Worm (Caenorhabditis elegans): Measurements from ENCODE around the gene chs-2.

The chs-2 gene

ce11 chrII:216598-216997, 19.8 kb downstream of the chs-2 start, which contains the start of gene F48A11.4 (continued):
- TF ChIP-seq sox-4 (tag; optimal IDR thresholded peaks at IDR 0.05) (peak; percentile 89), C04F5.9 (tag; optimal IDR thresholded peaks at IDR 0.05) (peak; percentile 88), rnt-1 (tag; optimal IDR thresholded peaks at IDR 0.05) (peak; percentile 98), egl-13 (tag; optimal IDR thresholded peaks at IDR 0.05) (peak; percentile 90), isw-1 (GFP tag; IDR thresholded peaks at IDR 0.05) (peak; percentile 92), pqm-1 (tag; optimal IDR thresholded peaks at IDR 0.05) (no peak), swsn-7 (tag; optimal IDR thresholded peaks at IDR 0.05) (peak; percentile 95), ztf-4 (tag; optimal IDR thresholded peaks at IDR 0.05) (peak; percentile 89), xbp-1 (tag; optimal IDR thresholded peaks at IDR 0.05) (peak; percentile 93), nhr-11 (tag; optimal IDR thresholded peaks at IDR 0.05) (peak; percentile 91), mdl-1 (tag; optimal IDR thresholded peaks at IDR 0.05) (peak in 1 of 2 experiments; percentile 85), hpl-2 (GFP tag; optimal IDR thresholded peaks at IDR 0.05) (peak; percentile 82), zip-4 (GFP tag; optimal IDR thresholded peaks at IDR 0.05) (peak; percentile 90), irx-1 (tag; optimal IDR thresholded peaks at IDR 0.05) (peak; percentile 91), mab-9 (GFP tag; IDR thresholded peaks at IDR 0.05) (peak; percentile 87), nhr-76 (tag; optimal IDR thresholded peaks at IDR 0.05) (no peak), pag-3 (tag; optimal IDR thresholded peaks at IDR 0.05; ENCODE audit: borderline replicate concordance, insufficient read depth) (no peak), Y116A8C.19 (tag; optimal IDR thresholded peaks at IDR 0.05; ENCODE audit: borderline replicate concordance) (no peak), unc-62 (GFP tag; optimal IDR thresholded peaks at IDR 0.05) (peak; percentile 7), tlp-1 (tag; optimal IDR thresholded peaks at IDR 0.05) (no peak), dsc-1 (tag; optimal IDR thresholded peaks at IDR 0.05) (peak; percentile 96), nhr-28 (tag; optimal IDR thresholded peaks at IDR 0.05) (no peak), blmp-1 (tag; optimal IDR thresholded peaks at IDR 0.05) (peak; percentile 81), snpc-4 (tag; optimal IDR thresholded peaks at IDR 0.05) (peak; percentile 67), egl-27 (tag; optimal IDR thresholded peaks at IDR 0.05) (no peak), nhr-237 (tag; optimal IDR thresholded peaks at IDR 0.05) (peak; percentile 82), snu-23 (GFP tag; optimal IDR thresholded peaks at IDR 0.05) (peak; percentile 98), lir-3 (tag; optimal IDR thresholded peaks at IDR 0.05; ENCODE audit: poor library complexity) (peak; percentile 85), unc-130 (tag; optimal IDR thresholded peaks at IDR 0.05) (peak; percentile 97), nhr-84 (tag; optimal IDR thresholded peaks at IDR 0.05) (no peak), unc-98 (GFP tag; IDR thresholded peaks at IDR 0.05) (peak; percentile 78), lin-35 (GFP tag; optimal IDR thresholded peaks at IDR 0.05) (peak; percentile 100), lsy-2 (tag; optimal IDR thresholded peaks at IDR 0.05) (peak; percentile 93 to 94), elt-3 (tag; optimal IDR thresholded peaks at IDR 0.05) (peak in 4 of 6 experiments; percentile 69 to 93 (median 84)), nhr-71 (tag; optimal IDR thresholded peaks at IDR 0.05) (peak; percentile 97), sptf-1 (tag; optimal IDR thresholded peaks at IDR 0.05) (no peak), ceh-8 (GFP tag; optimal IDR thresholded peaks at IDR 0.05) (peak; percentile 90), hlh-4 (tag; optimal IDR thresholded peaks at IDR 0.05) (no peak)

ce11 chrII:217308-217707, 20.5 kb downstream of the chs-2 start:
- TF ChIP-seq nhr-85 (tag) (peak; percentile 25), nhr-76 (tag; optimal IDR thresholded peaks at IDR 0.05) (no peak)

- TF ChIP-seq efl-1 (optimal IDR thresholded peaks at IDR 0.05) (no peak), efl-1 (GFP tag; optimal IDR thresholded peaks at IDR 0.05 in 1 of 2) (peak in 1 of 2 experiments; percentile 56), ceh-82 (tag; optimal IDR thresholded peaks at IDR 0.05) (no peak)
Measured at ce11 chrII:219846-220503, 23.2 kb downstream of the chs-2 start.

All from whole organism, L1 larva.